Fruit fly (Drosophila melanogaster) whole organism, embryonic: Measurements from ENCODE around the gene Rab40.

Experiments
- CG10431 ChIP-seq: fragments of 200-800 bp; sonication (Bioruptor generic); optimal IDR thresholded peaks from 3 replicates; lab custom pipeline; 2018; ENCODE audit warnings: missing biosample characterization, mild to moderate bottlenecking, missing genetic modification characterization
- CG11247 ChIP-seq: fragments of 200-800 bp; sonication (Bioruptor generic); IDR thresholded peaks from 2 replicates; pipeline ENCODE4 v1.3.6; 2022; ENCODE audit warnings: missing biosample characterization, missing genetic modification characterization
- CG11695 ChIP-seq: fragments of 200-800 bp; sonication (Bioruptor generic); IDR thresholded peaks from 3 replicates; pipeline ENCODE4 v1.3.6; 2022; ENCODE audit warnings: missing biosample characterization, missing genetic modification characterization
- CG1233 ChIP-seq: fragments of 200-800 bp; sonication (Bioruptor generic); optimal IDR thresholded peaks from 4 replicates; lab custom pipeline; 2018; ENCODE audit warnings: missing biosample characterization, mild to moderate bottlenecking, missing genetic modification characterization
- CG12391 ChIP-seq: fragments of 200-800 bp; sonication (Bioruptor generic); optimal IDR thresholded peaks from 3 replicates; lab custom pipeline; 2018; ENCODE audit warnings: missing biosample characterization, mild to moderate bottlenecking, missing genetic modification characterization, moderate library complexity
- CG12744 ChIP-seq: fragments of 200-800 bp; sonication (Bioruptor generic); optimal IDR thresholded peaks from 2 replicates; lab custom pipeline; 2016; ENCODE audit warnings: missing biosample characterization, missing genetic modification characterization
- CG14860 ChIP-seq: fragments of 200-800 bp; sonication (Bioruptor generic); IDR thresholded peaks from 3 replicates; pipeline ENCODE4 v1.3.6; 2022; ENCODE audit warnings: missing biosample characterization, missing genetic modification characterization; ENCODE audit not compliant: partially characterized antibody
- CG15601 ChIP-seq: fragments of 200-800 bp; sonication (Bioruptor generic); optimal IDR thresholded peaks from 3 replicates; lab custom pipeline; 2019; ENCODE audit warnings: missing biosample characterization, mild to moderate bottlenecking, missing genetic modification characterization, moderate library complexity
- CG1603 ChIP-seq: fragments of 200-800 bp; sonication (Bioruptor generic); optimal IDR thresholded peaks from 2 replicates; lab custom pipeline; 2019; ENCODE audit warnings: missing biosample characterization, mild to moderate bottlenecking, missing genetic modification characterization, moderate library complexity
- CG16779 ChIP-seq: fragments of 200-800 bp; sonication (Bioruptor generic); IDR thresholded peaks from 2 replicates; pipeline ENCODE4 v1.3.6; 2022; ENCODE audit warnings: missing biosample characterization, missing genetic modification characterization
- CG17361 ChIP-seq: fragments of 200-800 bp; sonication (Bioruptor generic); IDR thresholded peaks from 3 replicates; pipeline ENCODE4 v1.3.6; 2022; ENCODE audit warnings: missing biosample characterization, missing genetic modification characterization
- CG18262 ChIP-seq: fragments of 200-800 bp; optimal IDR thresholded peaks from 3 replicates; lab custom pipeline; 2019; ENCODE audit warnings: missing biosample characterization, mild to moderate bottlenecking, missing genetic modification characterization, moderate library complexity
- CG2202 ChIP-seq: fragments of 200-800 bp; sonication (Bioruptor generic); optimal IDR thresholded peaks from 2 replicates; lab custom pipeline; 2018; ENCODE audit warnings: missing biosample characterization, mild to moderate bottlenecking, missing genetic modification characterization
- CG2678 ChIP-seq: fragments of 200-800 bp; sonication (Bioruptor generic); optimal IDR thresholded peaks from 3 replicates; lab custom pipeline; 2019; ENCODE audit warnings: missing biosample characterization, mild to moderate bottlenecking, missing genetic modification characterization, moderate library complexity
- CG2712 ChIP-seq: fragments of 200-800 bp; optimal IDR thresholded peaks from 3 replicates; lab custom pipeline; 2019; ENCODE audit warnings: missing biosample characterization, mild to moderate bottlenecking, missing genetic modification characterization, moderate library complexity
- CG4328 ChIP-seq: fragments of 200-800 bp; sonication (Bioruptor generic); optimal IDR thresholded peaks from 3 replicates; lab custom pipeline; 2017; ENCODE audit warnings: missing biosample characterization, missing genetic modification reagents, missing genetic modification characterization
- CG4424 ChIP-seq: fragments of 200-800 bp; sonication (Bioruptor generic); optimal IDR thresholded peaks from 3 replicates; lab custom pipeline; 2016; ENCODE audit warnings: missing biosample characterization, missing genetic modification characterization
- CG6654 ChIP-seq: fragments of 200-800 bp; sonication (Bioruptor generic); optimal IDR thresholded peaks from 2 replicates; lab custom pipeline; 2017; ENCODE audit warnings: missing biosample characterization, mild to moderate bottlenecking, missing genetic modification characterization
- CG6689 ChIP-seq: fragments of 200-800 bp; sonication (Bioruptor generic); IDR thresholded peaks from 2 replicates; pipeline ENCODE4 v1.3.6; 2022; ENCODE audit warnings: missing biosample characterization, missing genetic modification characterization
- CG6854 ChIP-seq: fragments of 200-800 bp; sonication (Bioruptor generic); optimal IDR thresholded peaks from 3 replicates; lab custom pipeline; 2017; ENCODE audit warnings: missing biosample characterization, mild to moderate bottlenecking, missing genetic modification characterization
- CG7839 ChIP-seq: fragments of 200-800 bp; sonication (Bioruptor generic); optimal IDR thresholded peaks from 3 replicates; lab custom pipeline; 2018; ENCODE audit warnings: missing biosample characterization, mild to moderate bottlenecking, missing genetic modification characterization, moderate library complexity
- CHES-1-like ChIP-seq: fragments of 200-800 bp; sonication (Bioruptor generic); optimal IDR thresholded peaks from 2 replicates; lab custom pipeline; 2016; ENCODE audit warnings: missing biosample characterization, missing genetic modification characterization
- Dad ChIP-seq: fragments of 200-800 bp; sonication (Bioruptor generic); optimal IDR thresholded peaks from 3 replicates; lab custom pipeline; 2016; ENCODE audit warnings: missing biosample characterization, missing genetic modification characterization
- Doc2 ChIP-seq: fragments of 200-800 bp; sonication (Bioruptor generic); IDR thresholded peaks from 2 replicates; pipeline ENCODE4 v1.3.6; 2022; ENCODE audit warnings: missing biosample characterization, missing genetic modification characterization
- Drgx ChIP-seq: fragments of 200-800 bp; sonication (Bioruptor generic); IDR thresholded peaks from 2 replicates; pipeline ENCODE4 v1.3.6; 2022; ENCODE audit warnings: missing biosample characterization, missing genetic modification characterization
- Gsc ChIP-seq: fragments of 200-800 bp; sonication (Bioruptor generic); IDR thresholded peaks from 2 replicates; pipeline ENCODE4 v1.3.6; 2022; ENCODE audit warnings: missing biosample characterization, missing genetic modification characterization
- NfI ChIP-seq: fragments of 200-800 bp; sonication (Bioruptor generic); optimal IDR thresholded peaks from 3 replicates; lab custom pipeline; 2018; ENCODE audit warnings: missing biosample characterization, mild to moderate bottlenecking, missing genetic modification characterization, moderate library complexity
- Opbp ChIP-seq: fragments of 200-800 bp; sonication (Bioruptor generic); IDR thresholded peaks from 3 replicates; pipeline ENCODE4 v1.3.6; 2022; ENCODE audit warnings: missing biosample characterization, missing genetic modification characterization; ENCODE audit not compliant: partially characterized antibody
- Ptx1 ChIP-seq: fragments of 200-800 bp; sonication (Bioruptor generic); IDR thresholded peaks from 2 replicates; pipeline ENCODE4 v1.3.6; 2022; ENCODE audit warnings: missing biosample characterization, missing genetic modification characterization
- Spps ChIP-seq: fragments of 200-800 bp; sonication (Bioruptor generic); optimal IDR thresholded peaks from 2 replicates; lab custom pipeline; 2018; ENCODE audit warnings: missing biosample characterization, mild to moderate bottlenecking, missing genetic modification characterization
- Xrp1 ChIP-seq: fragments of 200-800 bp; sonication (Bioruptor generic); IDR thresholded peaks from 2 replicates; pipeline ENCODE4 v1.3.6; 2022; ENCODE audit warnings: missing biosample characterization, missing genetic modification characterization
- bcd ChIP-seq: fragments of 200-800 bp; sonication (Bioruptor generic); optimal IDR thresholded peaks from 2 replicates; lab custom pipeline; 2017; ENCODE audit warnings: missing biosample characterization, mild to moderate bottlenecking, missing genetic modification characterization
- bsh ChIP-seq, 2 experiments: fragments of 200-800 bp; sonication (Bioruptor generic); optimal IDR thresholded peaks; 2 replicates each; lab custom pipeline; 2017 to 2018; ENCODE audit warnings: mild to moderate bottlenecking in 2 of 2, missing biosample characterization in 2 of 2, missing genetic modification characterization in 2 of 2, moderate library complexity in 1 of 2
- chif ChIP-seq, 2 experiments: fragments of 200-800 bp; sonication (Bioruptor generic); optimal IDR thresholded peaks; 3 replicates each; lab custom pipeline; 2016; ENCODE audit warnings: missing biosample characterization in 2 of 2, missing genetic modification characterization in 2 of 2
- fd64A ChIP-seq: fragments of 200-800 bp; sonication (Bioruptor generic); optimal IDR thresholded peaks from 3 replicates; lab custom pipeline; 2018; ENCODE audit warnings: missing biosample characterization, mild to moderate bottlenecking, missing genetic modification characterization
- fru ChIP-seq: fragments of >200 bp; optimal IDR thresholded peaks from 2 replicates; lab custom pipeline; 2017
- fu2 ChIP-seq: fragments of 200-800 bp; sonication (Bioruptor generic); optimal IDR thresholded peaks from 2 replicates; lab custom pipeline; 2016; ENCODE audit warnings: missing biosample characterization, missing genetic modification characterization
- gce ChIP-seq: fragments of 200-800 bp; sonication (Bioruptor generic); IDR thresholded peaks from 3 replicates; pipeline ENCODE4 v1.3.6; 2022; ENCODE audit warnings: missing biosample characterization, missing genetic modification characterization
- gem ChIP-seq: fragments of 200-800 bp; sonication (Bioruptor generic); optimal IDR thresholded peaks from 2 replicates; lab custom pipeline; 2019; ENCODE audit warnings: missing biosample characterization, mild to moderate bottlenecking, missing genetic modification characterization, moderate library complexity
- her ChIP-seq: fragments of 200-800 bp; sonication (Bioruptor generic); optimal IDR thresholded peaks from 2 replicates; lab custom pipeline; 2016; ENCODE audit warnings: missing biosample characterization, missing genetic modification characterization
- ind ChIP-seq: fragments of 200-800 bp; sonication (Bioruptor generic); optimal IDR thresholded peaks from 3 replicates; lab custom pipeline; 2016; ENCODE audit warnings: missing biosample characterization, missing genetic modification characterization
- kay ChIP-seq: fragments of 200-800 bp; sonication (Bioruptor generic); optimal IDR thresholded peaks from 2 replicates; lab custom pipeline; 2016; ENCODE audit warnings: missing biosample characterization, missing genetic modification characterization
- lab ChIP-seq: fragments of 200-800 bp; sonication (Bioruptor generic); optimal IDR thresholded peaks from 3 replicates; lab custom pipeline; 2017; ENCODE audit warnings: missing biosample characterization, missing genetic modification characterization, mild to moderate bottlenecking, moderate library complexity, missing genetic modification reagents
- lbe ChIP-seq: fragments of 200-800 bp; sonication (Bioruptor generic); optimal IDR thresholded peaks from 2 replicates; lab custom pipeline; 2016; ENCODE audit warnings: missing biosample characterization, mild to moderate bottlenecking, missing genetic modification characterization
- pan ChIP-seq, 4 experiments: fragments of >200 bp in 3 of 4; fragments of 200-800 bp in 1 of 4; sonication (Bioruptor generic) in 1 of 4; optimal IDR thresholded peaks in 3 of 4; IDR thresholded peaks in 1 of 4; 2 replicates each; pipeline versions ENCODE4 v1.3.6 to Lab custom; 2017 to 2022; ENCODE audit warnings: missing biosample characterization in 2 of 4, missing genetic modification characterization in 2 of 4, mixed read lengths in 1 of 4
- pros ChIP-seq: fragments of 200-800 bp; sonication (Bioruptor generic); optimal IDR thresholded peaks from 3 replicates; lab custom pipeline; 2019; ENCODE audit warnings: missing biosample characterization, mild to moderate bottlenecking, missing genetic modification characterization, moderate library complexity
- sens ChIP-seq: fragments of 200-800 bp; sonication (Bioruptor generic); peaks from one replicate; lab custom pipeline; 2016; ENCODE audit warnings: missing biosample characterization, missing genetic modification characterization
- ttk ChIP-seq: fragments of 200-800 bp; sonication (Bioruptor generic); IDR thresholded peaks from 2 replicates; pipeline ENCODE4 v2.1.2; 2022; ENCODE audit warnings: missing biosample characterization, missing genetic modification characterization
- wek ChIP-seq: fragments of 200-800 bp; sonication (Bioruptor generic); optimal IDR thresholded peaks from 3 replicates; lab custom pipeline; 2018; ENCODE audit warnings: missing biosample characterization, mild to moderate bottlenecking, missing genetic modification characterization, moderate library complexity

The Rab40 gene

dm6 chrX:12507589-12507988, 44.7 kb upstream of the Rab40 start (continued):
- peak; percentile 41 for TF ChIP-seq CG18262 (tag; lab: Kevin White, UChicago)
- 0 out of 2 replicates have a peak, but pooled peaks have one; percentile 22 for TF ChIP-seq ttk
- peak; percentile 42 for TF ChIP-seq Ptx1 (GFP tag; lab: Robert Waterston, UW)
- TF ChIP-seq Drgx (GFP tag; lab: Robert Waterston, UW): peak; percentile 65
- no peak for TF ChIP-seq CG6854
- 0 out of 3 replicates have a peak, but pooled peaks have one; percentile 17 for TF ChIP-seq CG17361 (GFP tag; lab: Robert Waterston, UW)
- no peak for TF ChIP-seq CG12744 (GFP tag; lab: Kevin White, UChicago)
- TF ChIP-seq ind (GFP tag; lab: Kevin White, UChicago): no peak
- 0 out of 3 replicates have a peak, but pooled peaks have one; percentile 6 for TF ChIP-seq CG11695 (GFP tag; lab: Robert Waterston, UW)
- peak; percentile 20 to 31 for TF ChIP-seq bsh (GFP tag; optimal IDR thresholded peaks at IDR 0.05; lab: Kevin White, UChicago)
- TF ChIP-seq CG7839: peak; percentile 7
- TF ChIP-seq lbe (GFP tag; lab: Kevin White, UChicago): peak; percentile 35
- TF ChIP-seq CG12391 (tag; lab: Kevin White, UChicago): no peak
- TF ChIP-seq pan (optimal IDR thresholded peaks at IDR 0.05; lab: Kevin White, UChicago): no peak
- peak in 1 of 2 experiments; percentile 44 for TF ChIP-seq pan (GFP tag; optimal IDR thresholded peaks at IDR 0.05 in 1 of 2, IDR thresholded peaks at IDR 0.05 in 1 of 2)
- TF ChIP-seq CG6689 (GFP tag; lab: Robert Waterston, UW): peak; percentile 45; the same call in 1 of the 2 replicates
- no peak for TF ChIP-seq lab (GFP tag; lab: Kevin White, UChicago)
- peak; percentile 48 for TF ChIP-seq CG2712
- peak; percentile 12 for TF ChIP-seq gem (tag; lab: Kevin White, UChicago)
- peak; percentile 5 for TF ChIP-seq CG4424 (GFP tag; lab: Kevin White, UChicago)
- TF ChIP-seq Xrp1 (GFP tag; lab: Robert Waterston, UW): peak; percentile 56
- no peak for TF ChIP-seq fu2
- TF ChIP-seq CG15601 (tag; lab: Kevin White, UChicago): no peak
- TF ChIP-seq CG1603 (tag; lab: Kevin White, UChicago): peak; percentile 25
- TF ChIP-seq Spps (tag; lab: Kevin White, UChicago): no peak

DNA sequence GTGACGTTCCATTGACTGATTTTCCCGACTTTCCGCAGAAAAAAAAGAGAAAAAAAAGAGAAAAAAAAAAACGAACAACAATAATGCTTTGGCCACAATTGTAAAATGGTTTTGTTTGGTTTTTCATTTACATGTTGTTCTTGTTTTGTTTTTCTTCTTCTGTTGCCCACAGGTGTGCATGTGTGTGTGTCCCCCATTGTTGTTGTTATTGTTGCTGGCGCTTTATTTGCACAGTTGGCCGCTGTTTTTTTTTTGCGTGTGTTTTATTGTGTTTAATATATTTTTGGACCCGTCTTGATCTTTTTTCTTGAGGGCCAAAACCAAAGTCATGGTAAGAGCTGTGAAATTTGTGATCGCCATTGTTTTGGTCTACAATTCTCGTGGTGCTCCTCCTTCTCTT, 35.2 kb upstream of the Rab40 start:
- TF ChIP-seq chif (GFP tag; optimal IDR thresholded peaks at IDR 0.05; lab: Kevin White, UChicago) (no peak), sens (GFP tag; lab: Kevin White, UChicago) (peak; percentile 2), her (GFP tag; lab: Kevin White, UChicago) (no peak), CG2678 (tag; lab: Kevin White, UChicago) (no peak)

- TF ChIP-seq NfI (GFP tag; lab: Kevin White, UChicago) (no peak), Doc2 (no peak), fru (lab: Kevin White, UChicago) (no peak), pros (GFP tag; lab: Kevin White, UChicago) (no peak), CG2202 (tag; lab: Kevin White, UChicago) (no peak), CHES-1-like (GFP tag; lab: Kevin White, UChicago) (no peak), CG10431 (GFP tag; lab: Kevin White, UChicago) (no peak), Opbp (peak; percentile 60; the same call in 1 of the 3 replicates), Gsc (GFP tag; lab: Robert Waterston, UW) (no peak), CG1233 (GFP tag; lab: Kevin White, UChicago) (no peak), CG11247 (GFP tag; lab: Robert Waterston, UW) (no peak), CG16779 (GFP tag; lab: Robert Waterston, UW) (no peak), CG14860 (GFP tag; lab: Robert Waterston, UW) (no peak), kay (no peak), CG4328 (no peak), CG6654 (no peak), gce (no peak), wek (GFP tag; lab: Kevin White, UChicago) (no peak), Dad (GFP tag; lab: Kevin White, UChicago) (no peak), bcd (GFP tag; lab: Kevin White, UChicago) (peak; percentile 34), fd64A (GFP tag; lab: Kevin White, UChicago) (no peak)
Observed at dm6 chrX:12496930-12497329, 34.0 kb upstream of the Rab40 start, which contains the start of gene mdu. Gene mdu, plus strand, starts transcription at chrX:12497188.
